Fruit fly (Drosophila melanogaster): ENCODE data around the gene Apl.
A peak's percentile ranks its signal among the peaks of the same experiment; 100 is the strongest.

Gene Apl

DNA sequence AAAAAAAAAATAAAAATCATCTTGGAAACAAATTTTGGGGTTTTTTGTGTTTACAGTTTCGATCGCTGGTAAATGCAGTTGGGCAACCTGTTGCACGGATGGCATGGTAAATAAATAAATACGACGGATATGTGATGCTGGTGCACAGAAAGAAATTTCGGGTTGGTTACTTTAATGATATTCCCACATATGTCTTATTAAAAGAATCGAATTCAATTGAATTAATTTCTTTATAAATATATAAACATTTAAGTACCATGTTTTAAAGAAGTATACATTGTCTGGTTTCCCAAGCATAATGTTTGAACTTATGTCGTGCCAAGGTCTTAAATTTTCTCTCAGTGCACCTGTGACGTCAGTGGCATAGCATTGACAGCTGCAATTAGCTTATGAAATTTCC lies 27.5 kb upstream of the Apl start (continued):
- TF ChIP-seq CG11560 (tag; IDR thresholded peaks at IDR 0.05) = no peak
- no peak for TF ChIP-seq klu (GFP tag; IDR thresholded peaks at IDR 0.05)
- no peak for TF ChIP-seq CG9609 (GFP tag; optimal IDR thresholded peaks at IDR 0.05)
- TF ChIP-seq CG30431 (GFP tag; optimal IDR thresholded peaks at IDR 0.05) = no peak
- no peak for TF ChIP-seq Awh (GFP tag; IDR thresholded peaks at IDR 0.05)
- TF ChIP-seq CG18011 (GFP tag; optimal IDR thresholded peaks at IDR 0.05) = no peak
- no peak for TF ChIP-seq CG16779 (GFP tag; IDR thresholded peaks at IDR 0.05)
- peak; percentile 98 for TF ChIP-seq kah (GFP tag; optimal IDR thresholded peaks at IDR 0.05)
- TF ChIP-seq oc (tag; optimal IDR thresholded peaks at IDR 0.05) = peak; percentile 53
- TF ChIP-seq Abd-B (GFP tag; optimal IDR thresholded peaks at IDR 0.05) = peak; percentile 57
- peak; percentile 39 for TF ChIP-seq CG12942 (GFP tag; optimal IDR thresholded peaks at IDR 0.05)
- no peak for TF ChIP-seq pros (GFP tag; optimal IDR thresholded peaks at IDR 0.05)
- no peak for TF ChIP-seq CG4617 (GFP tag; optimal IDR thresholded peaks at IDR 0.05; ENCODE audit: borderline replicate concordance)
- no peak for TF ChIP-seq Opbp (GFP tag; IDR thresholded peaks at IDR 0.05; ENCODE audit: partially characterized antibody)
- TF ChIP-seq CG1602 (GFP tag; optimal IDR thresholded peaks at IDR 0.05) = peak; percentile 41
- TF ChIP-seq gsb-n (tag; optimal IDR thresholded peaks at IDR 0.05) = peak; percentile 61
- peak; percentile 12 for TF ChIP-seq Fer2 (tag; optimal IDR thresholded peaks at IDR 0.05)
- no peak for TF ChIP-seq CG8089 (GFP tag; optimal IDR thresholded peaks at IDR 0.05)
- TF ChIP-seq CG34224 (GFP tag; IDR thresholded peaks at IDR 0.05; ENCODE audit: partially characterized antibody) = no peak
- TF ChIP-seq caup (GFP tag; optimal IDR thresholded peaks at IDR 0.05; ENCODE audit: severe bottlenecking) = no peak
- peak; percentile 53 for TF ChIP-seq CG9437 (GFP tag; optimal IDR thresholded peaks at IDR 0.05)
- TF ChIP-seq Ets65A (GFP tag) = peak; percentile 36
- no peak for TF ChIP-seq pum (GFP tag; optimal IDR thresholded peaks at IDR 0.05)
- TF ChIP-seq lbe (GFP tag; optimal IDR thresholded peaks at IDR 0.05) = no peak
- TF ChIP-seq HLH4C (GFP tag; IDR thresholded peaks at IDR 0.05; ENCODE audit: partially characterized antibody) = no peak
- no peak for TF ChIP-seq da (GFP tag; optimal IDR thresholded peaks at IDR 0.05)
- TF ChIP-seq CG4707 (GFP tag; optimal IDR thresholded peaks at IDR 0.05) = peak; percentile 34
- TF ChIP-seq Hr39 (optimal IDR thresholded peaks at IDR 0.05) = no peak
- TF ChIP-seq CG6175 (GFP tag; IDR thresholded peaks at IDR 0.05) = no peak
- no peak for TF ChIP-seq ems (GFP tag; optimal IDR thresholded peaks at IDR 0.05)
- TF ChIP-seq CG11504 (tag; optimal IDR thresholded peaks at IDR 0.05) = peak; percentile 81
- TF ChIP-seq CG10431 (GFP tag; optimal IDR thresholded peaks at IDR 0.05) = peak; percentile 37
- no peak for TF ChIP-seq btn (GFP tag; optimal IDR thresholded peaks at IDR 0.05)
- TF ChIP-seq CG9817 (tag; optimal IDR thresholded peaks at IDR 0.05) = peak; percentile 18
- peak; percentile 68 for TF ChIP-seq CG14710 (tag; optimal IDR thresholded peaks at IDR 0.05)
- no peak for TF ChIP-seq TFAM (GFP tag; optimal IDR thresholded peaks at IDR 0.05)
- peak; percentile 68 for TF ChIP-seq D19A (tag; optimal IDR thresholded peaks at IDR 0.05)
- TF ChIP-seq stc (GFP tag; IDR thresholded peaks at IDR 0.05) = peak; percentile 56
- peak; percentile 59; the same call in 1 of the 2 replicates for TF ChIP-seq Rx (GFP tag; IDR thresholded peaks at IDR 0.05)
- TF ChIP-seq fd96Cb (tag; optimal IDR thresholded peaks at IDR 0.05) = peak; percentile 73
- TF ChIP-seq CG11695 (GFP tag; IDR thresholded peaks at IDR 0.05) = 0 out of 3 replicates have a peak, but pooled peaks have one; percentile 19
- TF ChIP-seq ewg (GFP tag; optimal IDR thresholded peaks at IDR 0.05) = peak; percentile 70
- no peak for TF ChIP-seq Atf6 (GFP tag; IDR thresholded peaks at IDR 0.05)
- TF ChIP-seq scrt (GFP tag; optimal IDR thresholded peaks at IDR 0.05) = peak; percentile 49
- TF ChIP-seq nerfin-1 (tag; optimal IDR thresholded peaks at IDR 0.05) = peak; percentile 71
- peak; percentile 70 for TF ChIP-seq Xbp1 (GFP tag; optimal IDR thresholded peaks at IDR 0.05)
- TF ChIP-seq psq (GFP tag; optimal IDR thresholded peaks at IDR 0.05) = no peak
- peak; percentile 67 for TF ChIP-seq CG10267 (tag; optimal IDR thresholded peaks at IDR 0.05)
- no peak for TF ChIP-seq sr (GFP tag; IDR thresholded peaks at IDR 0.05)
- no peak for TF ChIP-seq en (GFP tag; optimal IDR thresholded peaks at IDR 0.05)
- no peak for TF ChIP-seq CG11398 (GFP tag; optimal IDR thresholded peaks at IDR 0.05)

Data from whole organism, embryonic.